Fruit fly (Drosophila melanogaster) whole organism, embryonic: Measurements from ENCODE around the gene Pep.

Experiments used
- BEAF-32 ChIP-seq: fragments of 200-800 bp; sonication (Bioruptor generic); optimal IDR thresholded peaks from 3 replicates; lab custom pipeline; 2017; ENCODE audit warnings: missing biosample characterization, missing genetic modification characterization, mild to moderate bottlenecking, moderate library complexity, missing genetic modification reagents
- CG10147 ChIP-seq: fragments of 200-800 bp; sonication (Bioruptor generic); optimal IDR thresholded peaks from 2 replicates; lab custom pipeline; 2019; ENCODE audit warnings: missing biosample characterization, mild to moderate bottlenecking, missing genetic modification characterization, moderate library complexity
- CG10543 ChIP-seq: fragments of 200-800 bp; sonication (Bioruptor generic); optimal IDR thresholded peaks from 3 replicates; lab custom pipeline; 2017; ENCODE audit warnings: missing biosample characterization, mild to moderate bottlenecking, missing genetic modification characterization, moderate library complexity
- CG13775 ChIP-seq: fragments of 200-800 bp; sonication (Bioruptor generic); optimal IDR thresholded peaks from 3 replicates; lab custom pipeline; 2017; ENCODE audit warnings: missing biosample characterization, mild to moderate bottlenecking, missing genetic modification characterization
- CG1647 ChIP-seq: fragments of 200-800 bp; sonication (Bioruptor generic); optimal IDR thresholded peaks from 3 replicates; lab custom pipeline; 2016; ENCODE audit warnings: missing biosample characterization, missing genetic modification characterization
- CG17186 ChIP-seq: fragments of 200-800 bp; sonication (Bioruptor generic); optimal IDR thresholded peaks from 3 replicates; lab custom pipeline; 2017; ENCODE audit warnings: missing biosample characterization, missing genetic modification reagents, missing genetic modification characterization
- CG17829 ChIP-seq: fragments of 200-800 bp; optimal IDR thresholded peaks from 2 replicates; lab custom pipeline; 2019; ENCODE audit warnings: missing biosample characterization, mild to moderate bottlenecking, missing genetic modification characterization, moderate library complexity
- CG18599 ChIP-seq: fragments of 200-800 bp; sonication (Bioruptor generic); optimal IDR thresholded peaks from 3 replicates; lab custom pipeline; 2017; ENCODE audit warnings: missing biosample characterization, missing genetic modification characterization, mild to moderate bottlenecking, moderate library complexity, missing genetic modification reagents
- CG32767 ChIP-seq: fragments of 200-800 bp; sonication (Bioruptor generic); IDR thresholded peaks from 2 replicates; pipeline ENCODE4 v1.3.6; 2022; ENCODE audit warnings: missing biosample characterization, missing genetic modification characterization
- CG3995 ChIP-seq: fragments of 200-800 bp; sonication (Bioruptor generic); optimal IDR thresholded peaks from 3 replicates; lab custom pipeline; 2016; ENCODE audit warnings: missing biosample characterization, missing genetic modification characterization
- CG42726 ChIP-seq: fragments of 200-800 bp; sonication (Bioruptor generic); IDR thresholded peaks from 2 replicates; pipeline ENCODE4 v1.3.6; 2022; ENCODE audit warnings: missing biosample characterization, missing genetic modification characterization; ENCODE audit not compliant: partially characterized antibody
- CG4360 ChIP-seq: fragments of 200-800 bp; sonication (Bioruptor generic); IDR thresholded peaks from 2 replicates; pipeline ENCODE4 v1.3.6; 2022; ENCODE audit warnings: missing biosample characterization, missing genetic modification characterization
- CG4707 ChIP-seq: fragments of 200-800 bp; sonication (Bioruptor generic); optimal IDR thresholded peaks from 2 replicates; lab custom pipeline; 2018; ENCODE audit warnings: missing biosample characterization, mild to moderate bottlenecking, missing genetic modification characterization, moderate library complexity
- CG4730 ChIP-seq: fragments of 200-800 bp; sonication (Bioruptor generic); IDR thresholded peaks from 2 replicates; pipeline ENCODE4 v1.3.6; 2022; ENCODE audit warnings: missing biosample characterization, missing genetic modification characterization
- CG4820 ChIP-seq: fragments of 200-800 bp; sonication (Bioruptor generic); optimal IDR thresholded peaks from 3 replicates; lab custom pipeline; 2016; ENCODE audit warnings: missing biosample characterization, missing genetic modification characterization
- CG4854 ChIP-seq: fragments of 200-800 bp; sonication (Bioruptor generic); optimal IDR thresholded peaks from 2 replicates; lab custom pipeline; 2016; ENCODE audit warnings: missing biosample characterization, missing genetic modification characterization, inconsistent platforms
- CG6765 ChIP-seq: fragments of 200-800 bp; sonication (Bioruptor generic); optimal IDR thresholded peaks from 3 replicates; lab custom pipeline; 2017; ENCODE audit warnings: missing biosample characterization, mild to moderate bottlenecking, missing genetic modification characterization
- CG7271 ChIP-seq: fragments of 200-800 bp; sonication (Bioruptor generic); optimal IDR thresholded peaks from 2 replicates; lab custom pipeline; 2018; ENCODE audit warnings: missing biosample characterization, mild to moderate bottlenecking, missing genetic modification characterization, moderate library complexity
- CG8388 ChIP-seq: fragments of 200-800 bp; sonication (Bioruptor generic); optimal IDR thresholded peaks from 2 replicates; lab custom pipeline; 2019; ENCODE audit warnings: missing biosample characterization, mild to moderate bottlenecking, missing genetic modification characterization, moderate library complexity
- CG8924 ChIP-seq: fragments of 200-800 bp; optimal IDR thresholded peaks from 3 replicates; lab custom pipeline; 2019; ENCODE audit warnings: missing biosample characterization, mild to moderate bottlenecking, missing genetic modification characterization, moderate library complexity
- CG9215 ChIP-seq: fragments of 200-800 bp; sonication (Bioruptor generic); IDR thresholded peaks from 2 replicates; pipeline ENCODE4 v1.3.6; 2022; ENCODE audit warnings: missing biosample characterization, missing genetic modification characterization
- Dfd ChIP-seq, 2 experiments: fragments of >200 bp; optimal IDR thresholded peaks; 2 replicates each; lab custom pipeline; 2017; ENCODE audit warnings: missing biosample characterization in 2 of 2, missing genetic modification characterization in 2 of 2
- ERR ChIP-seq: fragments of 200-800 bp; sonication (Bioruptor generic); optimal IDR thresholded peaks from 2 replicates; lab custom pipeline; 2016; ENCODE audit warnings: missing biosample characterization, missing genetic modification characterization
- Fer2 ChIP-seq: fragments of 200-800 bp; sonication (Bioruptor generic); optimal IDR thresholded peaks from 2 replicates; lab custom pipeline; 2018; ENCODE audit warnings: missing biosample characterization, mild to moderate bottlenecking, missing genetic modification characterization, moderate library complexity
- HLH4C ChIP-seq: fragments of 200-800 bp; sonication (Bioruptor generic); IDR thresholded peaks from 3 replicates; pipeline ENCODE4 v1.3.6; 2022; ENCODE audit warnings: missing biosample characterization, missing genetic modification characterization; ENCODE audit not compliant: partially characterized antibody
- Myb ChIP-seq: fragments of 200-800 bp; sonication (Bioruptor generic); optimal IDR thresholded peaks from 2 replicates; lab custom pipeline; 2016; ENCODE audit warnings: missing biosample characterization, missing genetic modification characterization
- Oaz ChIP-seq: fragments of 200-800 bp; sonication (Bioruptor generic); IDR thresholded peaks from 2 replicates; pipeline ENCODE4 v1.3.6; 2022; ENCODE audit warnings: missing biosample characterization, missing genetic modification characterization
- Trl ChIP-seq, 3 experiments: fragments of >200 bp in 2 of 3; fragments of 200-800 bp in 1 of 3; sonication (Bioruptor generic) in 1 of 3; optimal IDR thresholded peaks; 2 replicates in 1 of 3; 3 replicates in 2 of 3; lab custom pipeline; 2016 to 2017; ENCODE audit warnings: missing biosample characterization in 1 of 3, missing genetic modification characterization in 1 of 3
- YL-1 ChIP-seq: fragments of 200-800 bp; sonication (Bioruptor generic); optimal IDR thresholded peaks from 3 replicates; lab custom pipeline; 2017; ENCODE audit warnings: missing biosample characterization, mild to moderate bottlenecking, missing genetic modification characterization
- bab2 ChIP-seq: fragments of 200-800 bp; sonication (Bioruptor generic); optimal IDR thresholded peaks from 2 replicates; lab custom pipeline; 2016; ENCODE audit warnings: missing biosample characterization, missing genetic modification characterization
- cato ChIP-seq: fragments of 200-800 bp; sonication (Bioruptor generic); optimal IDR thresholded peaks from 2 replicates; lab custom pipeline; 2016; ENCODE audit warnings: missing biosample characterization, missing genetic modification characterization, borderline replicate concordance
- ci ChIP-seq: fragments of 200-800 bp; sonication (Bioruptor generic); IDR thresholded peaks from 3 replicates; pipeline ENCODE4 v1.3.6; 2022; ENCODE audit warnings: missing biosample characterization, missing genetic modification characterization
- cwo ChIP-seq: fragments of 200-800 bp; sonication (Bioruptor generic); optimal IDR thresholded peaks from 3 replicates; lab custom pipeline; 2017; ENCODE audit warnings: missing biosample characterization, missing genetic modification characterization, mild to moderate bottlenecking, moderate library complexity, missing genetic modification reagents
- dimm ChIP-seq: fragments of 200-800 bp; sonication (Bioruptor generic); IDR thresholded peaks from 2 replicates; pipeline ENCODE4 v1.3.6; 2022; ENCODE audit warnings: missing biosample characterization, missing genetic modification characterization
- en ChIP-seq: fragments of 200-800 bp; sonication (Bioruptor generic); optimal IDR thresholded peaks from 2 replicates; lab custom pipeline; 2016; ENCODE audit warnings: missing biosample characterization, missing genetic modification characterization
- ewg ChIP-seq: fragments of 200-800 bp; sonication (Bioruptor generic); optimal IDR thresholded peaks from 3 replicates; lab custom pipeline; 2017; ENCODE audit warnings: mild to moderate bottlenecking, missing biosample characterization, missing genetic modification reagents, missing genetic modification characterization
- eyg ChIP-seq: fragments of 200-800 bp; sonication (Bioruptor generic); optimal IDR thresholded peaks from 3 replicates; lab custom pipeline; 2016; ENCODE audit warnings: missing biosample characterization, missing genetic modification characterization
- fd96Cb ChIP-seq: fragments of 200-800 bp; sonication (Bioruptor generic); optimal IDR thresholded peaks from 2 replicates; lab custom pipeline; 2018; ENCODE audit warnings: missing biosample characterization, mild to moderate bottlenecking, missing genetic modification characterization, moderate library complexity
- gsb-n ChIP-seq: fragments of 200-800 bp; sonication (Bioruptor generic); optimal IDR thresholded peaks from 3 replicates; lab custom pipeline; 2018; ENCODE audit warnings: missing biosample characterization, mild to moderate bottlenecking, missing genetic modification characterization
- jing ChIP-seq: fragments of 200-800 bp; sonication (Bioruptor generic); optimal IDR thresholded peaks from 2 replicates; lab custom pipeline; 2018; ENCODE audit warnings: missing biosample characterization, mild to moderate bottlenecking, missing genetic modification characterization
- prd ChIP-seq, 3 experiments: fragments of >200 bp in 2 of 3; fragments of 200-800 bp in 1 of 3; sonication (Bioruptor generic) in 1 of 3; optimal IDR thresholded peaks in 2 of 3; IDR thresholded peaks in 1 of 3; 2 replicates in 2 of 3; 3 replicates in 1 of 3; pipeline versions ENCODE4 v1.3.6 to Lab custom; 2017 to 2022; ENCODE audit warnings: missing biosample characterization in 1 of 3, missing genetic modification characterization in 1 of 3
- ro ChIP-seq: fragments of 200-800 bp; sonication (Bioruptor generic); IDR thresholded peaks from 2 replicates; pipeline ENCODE4 v1.3.6; 2022; ENCODE audit warnings: missing biosample characterization, missing genetic modification characterization
- sens ChIP-seq: fragments of 200-800 bp; sonication (Bioruptor generic); peaks from one replicate; lab custom pipeline; 2016; ENCODE audit warnings: missing biosample characterization, missing genetic modification characterization
- toy ChIP-seq: fragments of 200-800 bp; sonication (Bioruptor generic); IDR thresholded peaks from 2 replicates; pipeline ENCODE4 v1.3.6; 2022; ENCODE audit warnings: missing biosample characterization, missing genetic modification characterization
- unpg ChIP-seq: fragments of 200-800 bp; sonication (Bioruptor generic); optimal IDR thresholded peaks from 3 replicates; lab custom pipeline; 2018; ENCODE audit warnings: missing biosample characterization, mild to moderate bottlenecking, missing genetic modification characterization, moderate library complexity
- vvl ChIP-seq: fragments of 200-800 bp; sonication (Bioruptor generic); IDR thresholded peaks from 2 replicates; pipeline ENCODE4 v1.3.6; 2022; ENCODE audit warnings: missing biosample characterization, missing genetic modification characterization
- yki ChIP-seq: fragments of >200 bp; optimal IDR thresholded peaks from 3 replicates; lab custom pipeline; 2018

The Pep gene

DNA sequence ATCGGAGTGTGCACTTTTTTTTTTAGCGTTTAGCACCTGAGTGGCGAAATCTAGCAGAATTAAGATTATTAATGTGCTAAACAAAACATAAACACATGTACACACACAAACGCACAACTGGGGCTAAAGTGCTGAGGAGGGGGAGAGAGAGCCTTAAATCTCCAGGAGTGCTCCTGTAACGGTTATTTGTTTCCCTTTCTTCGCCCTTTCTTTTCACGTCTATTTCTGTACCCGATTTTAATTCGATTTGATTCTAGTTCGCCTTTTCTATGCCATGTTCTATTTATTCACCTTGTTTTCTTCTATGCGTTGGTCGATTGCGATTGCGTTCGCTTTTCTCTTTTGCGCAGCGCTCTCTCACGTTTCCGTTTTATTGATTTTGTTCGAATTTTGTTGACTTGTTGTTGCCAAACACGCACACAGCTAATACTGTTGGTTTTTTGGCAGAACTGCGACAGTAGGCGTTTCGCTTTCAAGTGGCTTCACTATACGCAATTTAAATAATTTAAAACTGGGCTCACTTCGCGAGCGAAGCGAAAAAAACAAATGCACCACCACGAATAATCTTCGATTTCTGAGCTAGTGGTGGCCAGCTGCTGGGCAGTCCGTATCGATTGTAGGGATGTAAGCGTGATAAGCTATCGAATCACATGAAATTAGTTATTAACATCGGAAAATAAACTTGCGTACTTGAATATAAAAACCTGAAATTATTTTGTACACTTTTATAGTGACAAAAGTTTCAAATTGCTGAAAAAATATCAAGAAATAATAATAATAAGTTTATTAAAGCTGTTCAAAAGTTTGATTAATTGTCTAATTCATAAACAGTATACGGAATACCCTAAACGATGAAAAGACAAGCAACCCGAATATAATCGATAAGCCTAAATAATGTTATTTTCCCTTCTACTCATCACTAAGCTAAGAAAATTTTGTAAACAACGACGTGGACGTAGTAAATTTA is 9.1 kb upstream of the Pep start, which contains the start of the genes Krn, Ndfip and CG7484 (continued):
- TF ChIP-seq CG4820 (GFP tag; lab: Kevin White, UChicago) (peak; percentile 85), prd (optimal IDR thresholded peaks at IDR 0.05; lab: Kevin White, UChicago) (no peak), prd (GFP tag; IDR thresholded peaks at IDR 0.05; lab: Robert Waterston, UW) (peak; percentile 88), cwo (peak; percentile 64), sens (GFP tag; lab: Kevin White, UChicago) (peak; percentile 95), jing (peak; percentile 53), ci (peak; percentile 75), CG4730 (peak; percentile 73), CG8388 (GFP tag; lab: Kevin White, UChicago) (peak; percentile 80), bab2 (GFP tag; lab: Kevin White, UChicago) (peak; percentile 76), fd96Cb (tag; lab: Kevin White, UChicago) (peak; percentile 86), CG1647 (GFP tag; lab: Kevin White, UChicago) (peak; percentile 64), CG10147 (GFP tag; lab: Kevin White, UChicago) (peak; percentile 87), CG42726 (GFP tag; lab: Robert Waterston, UW) (peak; percentile 90), Oaz (GFP tag; lab: Robert Waterston, UW) (peak; percentile 61), CG4360 (GFP tag; lab: Robert Waterston, UW) (no peak), CG7271 (tag; lab: Kevin White, UChicago) (peak; percentile 76), cato (GFP tag; lab: Kevin White, UChicago) (peak; percentile 82), ERR (GFP tag; lab: Kevin White, UChicago) (peak; percentile 63), CG3995 (GFP tag; lab: Kevin White, UChicago) (peak; percentile 92), Myb (GFP tag; lab: Kevin White, UChicago) (peak; percentile 52), CG9215 (peak; percentile 91), Dfd (GFP tag; optimal IDR thresholded peaks at IDR 0.05; lab: Kevin White, UChicago) (peak in 1 of 2 experiments; percentile 57), HLH4C (peak; percentile 95), ro (GFP tag; lab: Robert Waterston, UW) (no peak), dimm (GFP tag; lab: Robert Waterston, UW) (no peak), eyg (GFP tag; lab: Kevin White, UChicago) (peak; percentile 29), CG32767 (peak; percentile 53; the same call in 1 of the 2 replicates), en (GFP tag; lab: Kevin White, UChicago) (peak; percentile 29), CG4707 (no peak), CG13775 (GFP tag; lab: Kevin White, UChicago) (peak; percentile 92), CG17186 (GFP tag; lab: Kevin White, UChicago) (peak; percentile 68), unpg (GFP tag; lab: Kevin White, UChicago) (peak; percentile 86), Fer2 (tag; lab: Kevin White, UChicago) (peak; percentile 89), Trl (optimal IDR thresholded peaks at IDR 0.05; lab: Kevin White, UChicago) (peak; percentile 50 to 77), Trl (GFP tag; optimal IDR thresholded peaks at IDR 0.05; lab: Kevin White, UChicago) (peak; percentile 67), vvl (GFP tag; lab: Robert Waterston, UW) (peak; percentile 86), ewg (peak; percentile 76), yki (lab: Kevin White, UChicago) (no peak), CG6765 (no peak), CG4854 (GFP tag; lab: Kevin White, UChicago) (peak; percentile 52), CG10543 (GFP tag; lab: Kevin White, UChicago) (peak; percentile 92), YL-1 (GFP tag; lab: Kevin White, UChicago) (peak; percentile 55), BEAF-32 (GFP tag; lab: Kevin White, UChicago) (peak; percentile 99), CG17829 (peak; percentile 92), gsb-n (tag; lab: Kevin White, UChicago) (peak; percentile 86), toy (GFP tag; lab: Robert Waterston, UW) (no peak), CG18599 (GFP tag; lab: Kevin White, UChicago) (peak; percentile 88), CG8924 (tag; lab: Kevin White, UChicago) (peak; percentile 94)
